Fruit fly (Drosophila melanogaster) whole organism, embryonic: ENCODE data around the gene CG15308.

Experiments
- Antp ChIP-seq: fragments of 200-800 bp; sonication (Bioruptor generic); optimal IDR thresholded peaks from 3 replicates; lab custom pipeline; 2016; ENCODE audit warnings: missing biosample characterization, missing genetic modification characterization
- Awh ChIP-seq: fragments of 200-800 bp; sonication (Bioruptor generic); IDR thresholded peaks from 2 replicates; pipeline ENCODE4, ENCODE4 v1.3.6; 2022; ENCODE audit warnings: missing biosample characterization, missing genetic modification characterization
- Bdp1 ChIP-seq: fragments of 200-800 bp; sonication (Bioruptor generic); optimal IDR thresholded peaks from 3 replicates; lab custom pipeline; 2016; ENCODE audit warnings: missing biosample characterization, missing genetic modification characterization
- C15 ChIP-seq: fragments of 200-800 bp; sonication (Bioruptor generic); IDR thresholded peaks from 3 replicates; pipeline ENCODE4 v1.3.6; 2022; ENCODE audit warnings: missing biosample characterization, missing genetic modification characterization
- CG10366 ChIP-seq: fragments of 200-800 bp; sonication (Bioruptor generic); IDR thresholded peaks from 2 replicates; pipeline ENCODE4 v1.3.6; 2022; ENCODE audit warnings: missing biosample characterization, missing genetic modification characterization
- CG11085 ChIP-seq: fragments of 200-800 bp; sonication (Bioruptor generic); IDR thresholded peaks from 2 replicates; pipeline ENCODE4 v1.3.6; 2022; ENCODE audit warnings: missing biosample characterization, missing genetic modification characterization
- CG12769 ChIP-seq: fragments of 200-800 bp; sonication (Bioruptor generic); optimal IDR thresholded peaks from 2 replicates; lab custom pipeline; 2019; ENCODE audit warnings: missing biosample characterization, mild to moderate bottlenecking, missing genetic modification characterization, moderate library complexity
- CG13296 ChIP-seq: fragments of 200-800 bp; sonication (Bioruptor generic); optimal IDR thresholded peaks from 3 replicates; lab custom pipeline; 2018; ENCODE audit warnings: missing biosample characterization, mild to moderate bottlenecking, missing genetic modification characterization
- CG14667 ChIP-seq: fragments of 200-800 bp; sonication (Bioruptor generic); IDR thresholded peaks from 2 replicates; pipeline ENCODE4 v1.3.6; 2022; ENCODE audit warnings: missing biosample characterization, missing genetic modification characterization
- CG15011 ChIP-seq: fragments of 200-800 bp; sonication (Bioruptor generic); optimal IDR thresholded peaks from 3 replicates; lab custom pipeline; 2018; ENCODE audit warnings: missing biosample characterization, mild to moderate bottlenecking, missing genetic modification characterization
- CG17612 ChIP-seq: fragments of 200-800 bp; sonication (Bioruptor generic); IDR thresholded peaks from 2 replicates; pipeline ENCODE4 v1.3.6; 2022; ENCODE audit warnings: missing biosample characterization, missing genetic modification characterization
- CG3995 ChIP-seq: fragments of 200-800 bp; sonication (Bioruptor generic); optimal IDR thresholded peaks from 3 replicates; lab custom pipeline; 2016; ENCODE audit warnings: missing biosample characterization, missing genetic modification characterization
- CG43689 ChIP-seq: fragments of 200-800 bp; sonication (Bioruptor generic); IDR thresholded peaks from 2 replicates; pipeline ENCODE4 v1.3.6; 2022; ENCODE audit warnings: missing biosample characterization, missing genetic modification characterization
- CG6272 ChIP-seq: fragments of 200-800 bp; sonication (Bioruptor generic); IDR thresholded peaks from 2 replicates; pipeline ENCODE4 v1.3.6; 2022; ENCODE audit warnings: missing biosample characterization, missing genetic modification characterization
- CG6689 ChIP-seq: fragments of 200-800 bp; sonication (Bioruptor generic); IDR thresholded peaks from 2 replicates; pipeline ENCODE4 v1.3.6; 2022; ENCODE audit warnings: missing biosample characterization, missing genetic modification characterization
- CG7987 ChIP-seq: fragments of 200-800 bp; sonication (Bioruptor generic); optimal IDR thresholded peaks from 2 replicates; lab custom pipeline; 2018; ENCODE audit warnings: missing biosample characterization, mild to moderate bottlenecking, missing genetic modification characterization, moderate library complexity
- CG9215 ChIP-seq: fragments of 200-800 bp; sonication (Bioruptor generic); IDR thresholded peaks from 2 replicates; pipeline ENCODE4 v1.3.6; 2022; ENCODE audit warnings: missing biosample characterization, missing genetic modification characterization
- CoRest ChIP-seq: fragments of 200-800 bp; sonication (Bioruptor generic); optimal IDR thresholded peaks from 3 replicates; lab custom pipeline; 2018; ENCODE audit warnings: missing biosample characterization, mild to moderate bottlenecking, missing genetic modification characterization, moderate library complexity
- D ChIP-seq, 2 experiments: fragments of 200-800 bp in 1 of 2; fragments of >200 bp in 1 of 2; sonication (Bioruptor generic) in 1 of 2; optimal IDR thresholded peaks; 2 replicates in 1 of 2; 3 replicates in 1 of 2; lab custom pipeline; 2017; ENCODE audit warnings: mild to moderate bottlenecking in 1 of 2, missing biosample characterization in 1 of 2, missing genetic modification characterization in 1 of 2, missing genetic modification reagents in 1 of 2
- Doc2 ChIP-seq: fragments of 200-800 bp; sonication (Bioruptor generic); IDR thresholded peaks from 2 replicates; pipeline ENCODE4 v1.3.6; 2022; ENCODE audit warnings: missing biosample characterization, missing genetic modification characterization
- E2f2 ChIP-seq: fragments of 200-800 bp; sonication (Bioruptor generic); IDR thresholded peaks from 2 replicates; pipeline ENCODE4 v1.3.6; 2022; ENCODE audit warnings: missing biosample characterization, missing genetic modification characterization
- ERR ChIP-seq: fragments of 200-800 bp; sonication (Bioruptor generic); optimal IDR thresholded peaks from 2 replicates; lab custom pipeline; 2016; ENCODE audit warnings: missing biosample characterization, missing genetic modification characterization
- Hr51 ChIP-seq, 2 experiments: fragments of 200-800 bp; sonication (Bioruptor generic); optimal IDR thresholded peaks; 2 replicates in 1 of 2; 3 replicates in 1 of 2; lab custom pipeline; 2016 to 2018; ENCODE audit warnings: missing biosample characterization in 2 of 2, missing genetic modification characterization in 2 of 2, mild to moderate bottlenecking in 1 of 2, moderate library complexity in 1 of 2
- MTF-1 ChIP-seq: fragments of 200-800 bp; sonication (Bioruptor generic); optimal IDR thresholded peaks from 2 replicates; lab custom pipeline; 2018; ENCODE audit warnings: missing biosample characterization, mild to moderate bottlenecking, missing genetic modification characterization, borderline replicate concordance
- Myb ChIP-seq: fragments of 200-800 bp; sonication (Bioruptor generic); optimal IDR thresholded peaks from 2 replicates; lab custom pipeline; 2016; ENCODE audit warnings: missing biosample characterization, missing genetic modification characterization
- Oaz ChIP-seq: fragments of 200-800 bp; sonication (Bioruptor generic); IDR thresholded peaks from 2 replicates; pipeline ENCODE4 v1.3.6; 2022; ENCODE audit warnings: missing biosample characterization, missing genetic modification characterization
- Ptx1 ChIP-seq: fragments of 200-800 bp; sonication (Bioruptor generic); IDR thresholded peaks from 2 replicates; pipeline ENCODE4 v1.3.6; 2022; ENCODE audit warnings: missing biosample characterization, missing genetic modification characterization
- Usf ChIP-seq: fragments of 200-800 bp; sonication (Bioruptor generic); optimal IDR thresholded peaks from 2 replicates; lab custom pipeline; 2017; ENCODE audit warnings: missing genotype, missing biosample characterization, missing genetic modification characterization
- bcd ChIP-seq: fragments of 200-800 bp; sonication (Bioruptor generic); optimal IDR thresholded peaks from 2 replicates; lab custom pipeline; 2017; ENCODE audit warnings: missing biosample characterization, mild to moderate bottlenecking, missing genetic modification characterization
- bsh ChIP-seq, 2 experiments: fragments of 200-800 bp; sonication (Bioruptor generic); optimal IDR thresholded peaks; 2 replicates each; lab custom pipeline; 2017 to 2018; ENCODE audit warnings: mild to moderate bottlenecking in 2 of 2, missing biosample characterization in 2 of 2, missing genetic modification characterization in 2 of 2, moderate library complexity in 1 of 2
- chn ChIP-seq: fragments of 200-800 bp; sonication (Bioruptor generic); optimal IDR thresholded peaks from 2 replicates; lab custom pipeline; 2016; ENCODE audit warnings: missing biosample characterization, missing genetic modification characterization
- ci ChIP-seq: fragments of 200-800 bp; sonication (Bioruptor generic); IDR thresholded peaks from 3 replicates; pipeline ENCODE4 v1.3.6; 2022; ENCODE audit warnings: missing biosample characterization, missing genetic modification characterization
- ewg ChIP-seq: fragments of 200-800 bp; sonication (Bioruptor generic); optimal IDR thresholded peaks from 3 replicates; lab custom pipeline; 2017; ENCODE audit warnings: mild to moderate bottlenecking, missing biosample characterization, missing genetic modification reagents, missing genetic modification characterization
- grn ChIP-seq: fragments of 200-800 bp; sonication (Bioruptor generic); optimal IDR thresholded peaks from 3 replicates; lab custom pipeline; 2017; ENCODE audit warnings: missing biosample characterization, missing genetic modification characterization
- gt ChIP-seq: fragments of 200-800 bp; sonication (Bioruptor generic); IDR thresholded peaks from 2 replicates; pipeline ENCODE4 v1.3.6; 2022; ENCODE audit warnings: missing biosample characterization, missing genetic modification characterization
- her ChIP-seq: fragments of 200-800 bp; sonication (Bioruptor generic); optimal IDR thresholded peaks from 2 replicates; lab custom pipeline; 2016; ENCODE audit warnings: missing biosample characterization, missing genetic modification characterization
- hth ChIP-seq: fragments of >200 bp; optimal IDR thresholded peaks from 2 replicates; lab custom pipeline; 2017; ENCODE audit warnings: inconsistent platforms
- ind ChIP-seq: fragments of 200-800 bp; sonication (Bioruptor generic); optimal IDR thresholded peaks from 3 replicates; lab custom pipeline; 2016; ENCODE audit warnings: missing biosample characterization, missing genetic modification characterization
- jing ChIP-seq: fragments of 200-800 bp; sonication (Bioruptor generic); optimal IDR thresholded peaks from 2 replicates; lab custom pipeline; 2018; ENCODE audit warnings: missing biosample characterization, mild to moderate bottlenecking, missing genetic modification characterization
- lmd ChIP-seq: fragments of 200-800 bp; sonication (Bioruptor generic); IDR thresholded peaks from 2 replicates; pipeline ENCODE4 v1.3.6; 2022; ENCODE audit warnings: missing biosample characterization, missing genetic modification characterization
- luna ChIP-seq: fragments of 200-800 bp; sonication (Bioruptor generic); optimal IDR thresholded peaks from 2 replicates; lab custom pipeline; 2016; ENCODE audit warnings: missing biosample characterization, missing genetic modification characterization
- mld ChIP-seq: fragments of 200-800 bp; sonication (Bioruptor generic); IDR thresholded peaks from 3 replicates; pipeline ENCODE4 v1.3.6; 2022; ENCODE audit warnings: missing biosample characterization, missing genetic modification characterization; ENCODE audit not compliant: partially characterized antibody
- nerfin-1 ChIP-seq: fragments of 200-800 bp; sonication (Bioruptor generic); optimal IDR thresholded peaks from 3 replicates; lab custom pipeline; 2019; ENCODE audit warnings: missing biosample characterization, mild to moderate bottlenecking, missing genetic modification characterization, moderate library complexity
- org-1 ChIP-seq: fragments of 200-800 bp; sonication (Bioruptor generic); optimal IDR thresholded peaks from 2 replicates; lab custom pipeline; 2017; ENCODE audit warnings: missing biosample characterization, missing genetic modification characterization
- pum ChIP-seq: fragments of 200-800 bp; sonication (Bioruptor generic); optimal IDR thresholded peaks from 2 replicates; lab custom pipeline; 2016; ENCODE audit warnings: missing biosample characterization, missing genetic modification characterization
- sc ChIP-seq, 3 experiments: fragments of >200 bp in 2 of 3; fragments of 200-800 bp in 1 of 3; sonication (Bioruptor generic) in 1 of 3; optimal IDR thresholded peaks; 2 replicates in 2 of 3; 3 replicates in 1 of 3; lab custom pipeline; 2017; ENCODE audit warnings: mild to moderate bottlenecking in 1 of 3, missing biosample characterization in 1 of 3, missing genetic modification characterization in 1 of 3, missing genetic modification reagents in 1 of 3
- slbo ChIP-seq: fragments of 200-800 bp; sonication (Bioruptor generic); IDR thresholded peaks from 2 replicates; pipeline ENCODE4 v1.3.6; 2022; ENCODE audit warnings: missing biosample characterization, missing genetic modification characterization
- sr ChIP-seq: fragments of 200-800 bp; sonication (Bioruptor generic); IDR thresholded peaks from 3 replicates; pipeline ENCODE4 v1.3.6; 2022; ENCODE audit warnings: missing biosample characterization, missing genetic modification characterization
- trem ChIP-seq: fragments of 200-800 bp; optimal IDR thresholded peaks from 3 replicates; lab custom pipeline; 2019; ENCODE audit warnings: missing biosample characterization, mild to moderate bottlenecking, missing genetic modification characterization, moderate library complexity
- zf30C ChIP-seq: fragments of 200-800 bp; sonication (Bioruptor generic); optimal IDR thresholded peaks from 3 replicates; lab custom pipeline; 2018; ENCODE audit warnings: missing biosample characterization, mild to moderate bottlenecking, missing genetic modification characterization

Gene CG15308

DNA sequence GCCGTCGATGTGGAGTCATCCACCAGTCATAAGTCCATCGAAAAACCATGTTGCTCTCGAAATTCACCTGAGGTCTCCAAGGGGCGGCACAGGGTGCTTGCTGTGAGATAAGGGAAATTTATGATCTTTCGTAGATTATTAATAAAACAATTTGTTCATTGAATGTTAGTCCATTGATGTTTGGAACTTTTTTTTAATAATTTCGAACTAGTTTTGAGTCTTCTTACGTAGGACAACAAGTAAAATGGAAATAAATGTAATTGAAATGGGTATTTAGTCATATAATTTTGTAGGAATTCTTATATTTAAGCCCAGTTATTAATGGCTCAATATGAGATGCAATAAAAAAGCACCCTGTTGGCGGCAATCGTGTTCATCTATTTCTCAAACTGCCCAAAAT, 13.6 kb upstream of the CG15308 start (continued):
- TF ChIP-seq ind (GFP tag; lab: Kevin White, UChicago): peak; percentile 64
- no peak for TF ChIP-seq zf30C (GFP tag; lab: Kevin White, UChicago)
- no peak for TF ChIP-seq jing (GFP tag; lab: Kevin White, UChicago)
- peak; percentile 50 for TF ChIP-seq Myb (GFP tag; lab: Kevin White, UChicago)
- TF ChIP-seq Ptx1 (GFP tag; lab: Robert Waterston, UW): peak; percentile 77
- TF ChIP-seq mld (GFP tag; lab: Robert Waterston, UW): no peak
- peak; percentile 46 for TF ChIP-seq trem (tag; lab: Kevin White, UChicago)
- peak; percentile 80 for TF ChIP-seq CG6689 (GFP tag; lab: Robert Waterston, UW)
- no peak for TF ChIP-seq grn (GFP tag; lab: Kevin White, UChicago)
- peak; percentile 36 for TF ChIP-seq Bdp1
- peak; percentile 7 for TF ChIP-seq her (GFP tag; lab: Kevin White, UChicago)
- TF ChIP-seq MTF-1 (GFP tag; lab: Kevin White, UChicago): peak; percentile 26
- TF ChIP-seq ewg (GFP tag; lab: Kevin White, UChicago): peak; percentile 63
- TF ChIP-seq nerfin-1 (tag; lab: Kevin White, UChicago): peak; percentile 67
- TF ChIP-seq CG11085: no peak
- TF ChIP-seq luna (GFP tag; lab: Kevin White, UChicago): no peak
- TF ChIP-seq Antp: peak; percentile 36
- TF ChIP-seq chn (GFP tag; lab: Kevin White, UChicago): peak; percentile 56
- peak; percentile 33; the same call in 1 of the 2 replicates for TF ChIP-seq E2f2 (GFP tag; lab: Robert Waterston, UW)
- TF ChIP-seq Usf (GFP tag; lab: Kevin White, UChicago): peak; percentile 45
- TF ChIP-seq bsh (GFP tag; optimal IDR thresholded peaks at IDR 0.05; lab: Kevin White, UChicago): peak in 1 of 2 experiments; percentile 56
- no peak for TF ChIP-seq gt (GFP tag; lab: Robert Waterston, UW)
- TF ChIP-seq sc (optimal IDR thresholded peaks at IDR 0.05; lab: Kevin White, UChicago): no peak
- peak; percentile 29 for TF ChIP-seq sc (GFP tag; optimal IDR thresholded peaks at IDR 0.05; lab: Kevin White, UChicago)
- peak; percentile 55; the same call in 2 of the 3 replicates for TF ChIP-seq ci (GFP tag; lab: Robert Waterston, UW)
- TF ChIP-seq sr: no peak
- TF ChIP-seq pum (GFP tag; lab: Kevin White, UChicago): peak; percentile 38
- TF ChIP-seq CG10366: peak; percentile 87
- peak; percentile 67 to 97 for TF ChIP-seq Hr51 (GFP tag; optimal IDR thresholded peaks at IDR 0.05; lab: Kevin White, UChicago)
- TF ChIP-seq slbo (GFP tag; lab: Robert Waterston, UW): peak; percentile 72
- peak; percentile 51; the same call in 1 of the 2 replicates for TF ChIP-seq Awh (GFP tag; lab: Robert Waterston, UW)
- TF ChIP-seq CG15011 (GFP tag; lab: Kevin White, UChicago): peak; percentile 46
- TF ChIP-seq Oaz (GFP tag; lab: Robert Waterston, UW): no peak
- no peak for TF ChIP-seq C15 (GFP tag; lab: Robert Waterston, UW)
- TF ChIP-seq CG9215 (GFP tag; lab: Robert Waterston, UW): peak; percentile 32; the same call in 1 of the 2 replicates
- TF ChIP-seq CG43689: peak; percentile 57
- TF ChIP-seq Doc2 (GFP tag; lab: Robert Waterston, UW): no peak
- 0 out of 2 replicates have a peak, but pooled peaks have one; percentile 23 for TF ChIP-seq CG17612
- peak; percentile 88 for TF ChIP-seq CoRest (tag; lab: Kevin White, UChicago)
- no peak for TF ChIP-seq D (optimal IDR thresholded peaks at IDR 0.05; lab: Kevin White, UChicago)
- TF ChIP-seq D (GFP tag; optimal IDR thresholded peaks at IDR 0.05; lab: Kevin White, UChicago): peak; percentile 69
- TF ChIP-seq bcd (GFP tag; lab: Kevin White, UChicago): peak; percentile 67
- TF ChIP-seq org-1 (GFP tag; lab: Kevin White, UChicago): peak; percentile 71
- peak; percentile 12 for TF ChIP-seq CG12769 (tag; lab: Kevin White, UChicago)
- TF ChIP-seq CG7987 (GFP tag; lab: Kevin White, UChicago): no peak
- 0 out of 2 replicates have a peak, but pooled peaks have one; percentile 14 for TF ChIP-seq CG14667 (GFP tag; lab: Robert Waterston, UW)
- TF ChIP-seq ERR (GFP tag; lab: Kevin White, UChicago): no peak
- TF ChIP-seq hth: no peak
- TF ChIP-seq CG13296 (GFP tag; lab: Kevin White, UChicago): peak; percentile 80
- TF ChIP-seq CG6272 (GFP tag; lab: Robert Waterston, UW): no peak; the same call in 1 of the 2 replicates
- peak; percentile 78 for TF ChIP-seq lmd (GFP tag; lab: Robert Waterston, UW)
- TF ChIP-seq CG3995 (GFP tag; lab: Kevin White, UChicago): no peak
